Worm (Caenorhabditis elegans): Measurements from ENCODE around the gene sre-38.

- TF ChIP-seq sea-2 (GFP tag; optimal IDR thresholded peaks at IDR 0.05) (no peak), jun-1 (tag; optimal IDR thresholded peaks at IDR 0.05) (no peak), elt-1 (tag; optimal IDR thresholded peaks at IDR 0.05) (no peak), lsy-12 (tag; optimal IDR thresholded peaks at IDR 0.05) (no peak), ama-1 (optimal IDR thresholded peaks at IDR 0.05) (no peak), elt-3 (tag; optimal IDR thresholded peaks at IDR 0.05) (no peak), pqm-1 (tag; optimal IDR thresholded peaks at IDR 0.05) (no peak)
Observed at ce11 chrII:12417996-12418395, 39.4 kb upstream of the sre-38 start.

Data from whole organism, L3 larva.